Fruit fly (Drosophila melanogaster) S2 (cell line): ENCODE data around the gene alphaTub67C.

Experiments used
- CG8478 ChIP-seq: fragments of >200 bp; optimal IDR thresholded peaks from 2 replicates; lab custom pipeline; 2018
- CTCF ChIP-seq, 2 experiments: fragments of >200 bp; optimal IDR thresholded peaks; 2 replicates each; lab custom pipeline; 2018

- no peak for TF ChIP-seq CG8478 (lab: Kevin White, UChicago)
- TF ChIP-seq CTCF (optimal IDR thresholded peaks at IDR 0.05; lab: Kevin White, UChicago), result no peak
These were observed 3.8 kb downstream of the alphaTub67C start, which contains the start of gene CG16719 for dm6 chr3L:9684871-9685270.
